Fruit fly (Drosophila melanogaster): Measurements from ENCODE around the gene ssx.

The ssx gene

dm6 chrX:1341944-1342392 lies 28.4 kb upstream of the ssx start, which contains the start of gene Naa30A (continued):
- TF ChIP-seq CG2116 (GFP tag; optimal IDR thresholded peaks at IDR 0.05) (peak; percentile 66), Trl (optimal IDR thresholded peaks at IDR 0.05) (no peak), Trl (GFP tag; optimal IDR thresholded peaks at IDR 0.05) (no peak), CG16779 (GFP tag; IDR thresholded peaks at IDR 0.05) (no peak), CG5953 (GFP tag; IDR thresholded peaks at IDR 0.05) (no peak), slbo (GFP tag; IDR thresholded peaks at IDR 0.05) (no peak), luna (GFP tag; optimal IDR thresholded peaks at IDR 0.05) (no peak), Hmr (GFP tag; optimal IDR thresholded peaks at IDR 0.05) (peak; percentile 24), ham (GFP tag; IDR thresholded peaks at IDR 0.05) (no peak), cg (GFP tag; optimal IDR thresholded peaks at IDR 0.05) (peak; percentile 95), sna (GFP tag; IDR thresholded peaks at IDR 0.05; ENCODE audit: partially characterized antibody) (peak; percentile 94), B-H1 (GFP tag; IDR thresholded peaks at IDR 0.05) (no peak), CG7839 (tag; optimal IDR thresholded peaks at IDR 0.05) (no peak), CG7745 (tag; optimal IDR thresholded peaks at IDR 0.05) (no peak), CG15269 (tag; optimal IDR thresholded peaks at IDR 0.05) (no peak), ems (GFP tag; optimal IDR thresholded peaks at IDR 0.05) (no peak), Hr78 (GFP tag; optimal IDR thresholded peaks at IDR 0.05) (no peak), CG7963 (GFP tag; IDR thresholded peaks at IDR 0.05; ENCODE audit: partially characterized antibody) (peak; percentile 96), NfI (GFP tag; optimal IDR thresholded peaks at IDR 0.05) (peak; percentile 14), CG9817 (tag; optimal IDR thresholded peaks at IDR 0.05) (no peak), Side (GFP tag; optimal IDR thresholded peaks at IDR 0.05) (no peak), CG8281 (tag; optimal IDR thresholded peaks at IDR 0.05) (no peak), Fer3 (tag; optimal IDR thresholded peaks at IDR 0.05) (no peak), CG17912 (GFP tag; optimal IDR thresholded peaks at IDR 0.05) (no peak), CG34376 (GFP tag; optimal IDR thresholded peaks at IDR 0.05) (no peak), trh (GFP tag; optimal IDR thresholded peaks at IDR 0.05) (no peak), Lhr (GFP tag; optimal IDR thresholded peaks at IDR 0.05) (no peak), CG3995 (GFP tag; optimal IDR thresholded peaks at IDR 0.05) (peak; percentile 84), CG1233 (GFP tag; optimal IDR thresholded peaks at IDR 0.05) (no peak), NFAT (GFP tag; IDR thresholded peaks at IDR 0.05) (no peak), CG10274 (GFP tag; optimal IDR thresholded peaks at IDR 0.05) (no peak), MESR4 (GFP tag; optimal IDR thresholded peaks at IDR 0.05) (peak; percentile 96), CG30020 (tag; optimal IDR thresholded peaks at IDR 0.05) (peak; percentile 21), Sox102F (GFP tag; optimal IDR thresholded peaks at IDR 0.05) (no peak), Dp (GFP tag; optimal IDR thresholded peaks at IDR 0.05) (peak; percentile 42), Oaz (GFP tag; IDR thresholded peaks at IDR 0.05) (no peak), Neu2 (GFP tag; optimal IDR thresholded peaks at IDR 0.05; ENCODE audit: borderline replicate concordance) (no peak), CG4707 (GFP tag; optimal IDR thresholded peaks at IDR 0.05) (no peak), tio (GFP tag; optimal IDR thresholded peaks at IDR 0.05) (no peak), al (GFP tag; IDR thresholded peaks at IDR 0.05) (no peak), sqz (GFP tag; optimal IDR thresholded peaks at IDR 0.05) (no peak), Taf1 (GFP tag; IDR thresholded peaks at IDR 0.05) (no peak), CG33557 (GFP tag; optimal IDR thresholded peaks at IDR 0.05) (no peak), h (optimal IDR thresholded peaks at IDR 0.05) (no peak), Dref (GFP tag; IDR thresholded peaks at IDR 0.05) (peak; percentile 93), Antp (GFP tag; optimal IDR thresholded peaks at IDR 0.05) (no peak), bowl (GFP tag; IDR thresholded peaks at IDR 0.05) (no peak), CG31388 (GFP tag; optimal IDR thresholded peaks at IDR 0.05) (no peak), CG13123 (GFP tag; optimal IDR thresholded peaks at IDR 0.05) (no peak), Usf (GFP tag; optimal IDR thresholded peaks at IDR 0.05) (no peak), ind (GFP tag; optimal IDR thresholded peaks at IDR 0.05) (no peak), CG15011 (GFP tag; optimal IDR thresholded peaks at IDR 0.05) (no peak)

Data from whole organism, embryonic.